Worm (Caenorhabditis elegans): ENCODE results near the gene T25D3.3.

ce11 chrII:105327-105882, 47.0 kb upstream of the T25D3.3 start:
- TF ChIP-seq jun-1 (tag; optimal IDR thresholded peaks at IDR 0.05) = no peak
- no peak for TF ChIP-seq mep-1 (tag; optimal IDR thresholded peaks at IDR 0.05)
- no peak for TF ChIP-seq isw-1 (GFP tag; IDR thresholded peaks at IDR 0.05)
- no peak for TF ChIP-seq blmp-1 (tag; optimal IDR thresholded peaks at IDR 0.05)
- TF ChIP-seq nhr-11 (tag; optimal IDR thresholded peaks at IDR 0.05) = no peak
- TF ChIP-seq nhr-12 (tag; optimal IDR thresholded peaks at IDR 0.05) = no peak
- TF ChIP-seq lsy-2 (tag; optimal IDR thresholded peaks at IDR 0.05) = no peak
- TF ChIP-seq ces-1 (GFP tag; optimal IDR thresholded peaks at IDR 0.05) = no peak
- TF ChIP-seq unc-30 (tag; optimal IDR thresholded peaks at IDR 0.05) = no peak
- no peak for TF ChIP-seq tbx-2 (tag; optimal IDR thresholded peaks at IDR 0.05)

Data from whole organism, L1 larva.